Fruit fly (Drosophila melanogaster): Measurements from ENCODE around the gene CG4301.

The CG4301 gene

DNA sequence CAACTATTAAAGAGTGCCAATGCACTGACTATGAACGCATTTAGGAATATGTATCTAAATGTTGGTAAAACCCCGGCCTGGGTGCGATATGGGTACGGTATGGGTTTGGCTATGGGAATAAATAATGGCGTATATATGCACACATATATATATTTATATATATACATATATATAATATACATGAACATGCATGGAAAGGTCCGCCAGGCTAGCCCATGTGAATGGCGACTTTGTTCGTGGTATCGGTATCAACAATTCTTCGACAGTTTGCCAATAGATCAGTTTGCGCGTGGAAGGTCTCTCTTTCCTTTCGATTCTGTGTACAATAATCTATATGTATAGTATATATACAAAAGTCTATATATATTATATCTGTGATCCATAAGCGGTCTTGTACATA lies at the start of gene CG4301:
Gene CG4301, plus strand, starts transcription at position 301 of the 400 bp plus-strand sequence.
- no peak for TF ChIP-seq noc (tag; optimal IDR thresholded peaks at IDR 0.05)

DNA sequence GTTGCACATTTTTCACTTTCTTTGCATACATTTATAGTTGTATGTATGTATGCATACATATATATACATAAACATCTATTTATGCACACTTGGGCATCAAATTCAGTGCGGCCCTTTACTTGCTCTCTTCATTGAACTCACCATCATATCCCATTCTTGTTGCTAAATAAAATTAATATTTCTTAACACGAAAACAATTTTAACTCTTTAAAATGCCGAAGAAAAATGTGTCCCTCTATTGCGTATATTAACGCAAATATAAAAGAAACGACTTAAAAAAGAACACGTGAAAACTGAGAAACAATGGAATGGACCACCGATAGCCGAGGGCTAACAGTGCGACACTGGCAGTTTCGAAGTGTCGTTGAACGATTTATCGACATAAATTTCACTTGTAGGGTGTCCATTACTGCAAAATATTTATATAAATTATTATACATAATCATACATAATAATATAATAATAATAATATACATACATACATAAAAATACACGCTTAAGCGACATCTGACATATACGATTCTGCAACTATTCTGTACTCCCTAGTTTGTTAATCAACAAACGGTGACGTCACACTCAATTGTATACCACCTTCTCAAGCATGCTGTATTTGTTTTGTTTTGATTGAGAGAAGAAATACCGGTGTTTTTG lies 46.5 kb upstream of the CG4301 start, which contains the start of the genes U2af50 and PIG-Q:
Gene U2af50, minus strand, starts transcription at position 370 of the 651 bp plus-strand sequence.
Gene PIG-Q, plus strand, starts transcription at position 474 of the 651 bp plus-strand sequence.
- no peak for TF ChIP-seq noc (tag; optimal IDR thresholded peaks at IDR 0.05)

DNA sequence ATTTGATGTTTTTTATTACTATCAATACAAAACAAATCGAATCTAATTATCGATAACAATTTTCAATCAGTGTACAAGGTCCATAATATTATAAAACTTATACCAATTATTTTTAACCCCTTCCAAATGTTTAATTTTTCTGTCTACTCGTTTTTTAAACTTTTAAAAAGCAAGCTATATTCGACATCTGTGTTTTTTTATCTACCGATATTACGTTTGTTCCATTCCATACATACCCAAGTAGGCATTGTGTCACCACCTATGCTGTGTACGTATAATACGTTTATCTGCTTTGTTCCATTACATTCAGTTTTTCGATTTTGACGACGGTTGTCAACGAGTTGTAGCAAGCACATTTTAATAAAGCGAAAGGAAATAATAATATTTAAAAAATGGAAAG lies 44.0 kb upstream of the CG4301 start, which contains the start of gene nonA:
Gene nonA, plus strand, starts transcription at position 264 of the 400 bp plus-strand sequence.
- TF ChIP-seq noc (tag; optimal IDR thresholded peaks at IDR 0.05): no peak

DNA sequence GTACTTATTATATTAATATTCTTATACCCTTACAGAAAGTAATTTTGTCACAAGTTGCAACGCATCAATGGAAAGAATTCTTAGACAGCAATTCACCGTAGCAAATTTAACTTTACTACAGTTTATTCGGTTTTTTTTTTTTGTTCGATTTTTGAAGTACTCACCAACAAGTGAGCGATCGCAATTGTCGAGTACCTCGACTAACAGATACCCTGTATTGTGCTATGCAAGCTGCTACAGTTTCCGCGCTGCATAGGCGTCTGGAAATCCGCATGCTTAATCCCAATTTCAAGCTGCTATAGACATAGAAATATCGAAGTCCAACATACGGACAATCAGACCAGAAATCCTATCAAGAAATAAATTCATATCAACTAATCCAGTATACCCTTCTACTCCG lies 36.7 kb upstream of the CG4301 start:
- TF ChIP-seq noc (tag; optimal IDR thresholded peaks at IDR 0.05): no peak

DNA sequence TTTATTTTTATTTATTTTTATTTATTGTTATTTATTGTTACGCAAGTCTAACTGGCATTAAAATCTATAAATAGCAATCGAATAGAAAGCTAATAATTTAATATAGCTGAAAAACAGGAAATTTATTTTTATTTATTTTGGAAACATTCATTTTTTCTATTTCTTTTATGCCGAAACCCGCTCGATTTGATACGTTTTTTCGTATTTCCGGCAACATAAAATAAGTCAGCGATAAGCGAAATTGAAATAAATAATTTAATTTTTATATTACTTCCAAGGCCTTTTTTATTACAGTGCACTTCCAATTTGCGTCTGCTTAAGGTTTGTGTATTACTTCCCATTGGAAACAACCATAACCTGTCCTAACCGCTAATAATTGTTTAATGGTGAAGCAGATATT lies 33.4 kb upstream of the CG4301 start:
- TF ChIP-seq noc (tag; optimal IDR thresholded peaks at IDR 0.05): no peak

DNA sequence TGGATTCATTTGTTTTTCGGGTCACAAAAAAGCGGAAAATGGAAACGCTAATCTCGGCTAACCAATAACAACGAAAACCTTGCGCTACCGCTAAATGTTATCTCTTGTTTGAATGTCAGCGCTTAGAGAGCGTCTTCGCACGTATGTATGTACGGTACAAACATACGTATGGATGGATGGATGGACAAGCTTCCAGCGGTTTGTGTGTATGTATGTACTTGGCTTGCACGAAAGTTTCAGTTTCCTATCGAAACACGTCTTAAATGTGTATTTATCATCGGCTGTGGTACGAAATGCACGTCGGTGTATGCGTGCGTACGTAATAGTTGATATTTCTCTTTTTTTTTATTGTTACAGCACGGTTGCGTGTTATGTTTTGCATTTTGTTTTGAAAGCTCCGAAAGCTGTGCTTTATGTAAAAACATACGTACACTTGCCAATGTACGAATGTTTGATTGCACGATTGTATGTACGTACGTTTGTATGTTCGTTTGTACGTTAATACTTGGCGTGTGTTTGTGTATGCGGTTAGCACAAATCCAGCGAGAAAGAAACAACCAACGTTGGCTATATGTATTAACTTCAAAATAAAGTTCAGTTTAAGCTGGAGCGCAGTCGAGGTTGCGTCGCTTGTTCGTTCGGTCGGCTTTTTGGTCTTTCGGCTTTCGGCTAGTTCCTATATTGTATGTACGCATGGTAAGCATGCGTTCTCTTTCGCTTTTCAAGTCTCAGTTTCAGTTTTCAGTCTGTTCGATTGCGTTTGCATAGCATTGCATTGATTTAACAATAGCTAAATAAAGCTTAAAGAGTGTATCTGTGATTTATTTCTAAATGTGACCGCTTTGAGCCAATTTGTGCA lies 32.6 kb upstream of the CG4301 start, which contains the start of gene Fur2:
Gene Fur2, plus strand, starts transcription at position 595 of the 859 bp plus-strand sequence.
- TF ChIP-seq noc (tag; optimal IDR thresholded peaks at IDR 0.05): no peak

DNA sequence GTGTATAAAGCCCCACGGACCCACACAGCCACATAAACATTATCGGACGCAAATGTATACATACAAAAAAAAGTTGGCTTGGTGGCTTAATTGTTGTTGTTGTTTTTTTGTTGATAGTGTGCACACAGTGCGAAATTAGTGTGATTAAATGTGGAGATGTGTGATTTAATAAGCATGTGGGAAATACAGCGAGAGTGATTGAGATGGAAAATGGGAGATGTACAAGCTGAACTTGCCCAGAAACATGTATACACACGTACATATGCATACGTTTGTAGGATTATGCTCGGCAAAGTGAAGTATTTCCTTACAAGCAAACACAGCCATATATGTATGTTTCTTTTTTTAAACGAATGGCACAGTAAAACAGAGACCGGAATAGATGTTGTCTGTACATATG lies 31.8 kb upstream of the CG4301 start:
- TF ChIP-seq noc (tag; optimal IDR thresholded peaks at IDR 0.05): no peak

DNA sequence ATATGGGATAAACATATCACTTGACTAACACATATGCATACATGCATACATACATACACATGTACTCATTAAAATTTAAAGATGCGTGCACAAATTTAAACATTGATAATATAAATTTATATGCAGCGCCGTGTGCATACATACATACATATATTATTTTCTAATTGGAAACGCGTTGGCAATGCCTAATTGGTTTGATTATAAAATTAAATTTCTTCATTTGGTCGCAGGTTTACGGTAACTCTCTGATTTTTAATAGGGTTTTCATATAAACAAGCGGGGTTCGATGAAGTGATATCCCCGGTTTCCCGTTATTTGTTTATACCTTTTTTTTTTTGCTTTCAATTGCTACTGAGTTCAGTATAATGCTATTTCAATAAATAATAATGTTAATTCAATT lies 31.2 kb upstream of the CG4301 start:
- TF ChIP-seq noc (tag; optimal IDR thresholded peaks at IDR 0.05): no peak

DNA sequence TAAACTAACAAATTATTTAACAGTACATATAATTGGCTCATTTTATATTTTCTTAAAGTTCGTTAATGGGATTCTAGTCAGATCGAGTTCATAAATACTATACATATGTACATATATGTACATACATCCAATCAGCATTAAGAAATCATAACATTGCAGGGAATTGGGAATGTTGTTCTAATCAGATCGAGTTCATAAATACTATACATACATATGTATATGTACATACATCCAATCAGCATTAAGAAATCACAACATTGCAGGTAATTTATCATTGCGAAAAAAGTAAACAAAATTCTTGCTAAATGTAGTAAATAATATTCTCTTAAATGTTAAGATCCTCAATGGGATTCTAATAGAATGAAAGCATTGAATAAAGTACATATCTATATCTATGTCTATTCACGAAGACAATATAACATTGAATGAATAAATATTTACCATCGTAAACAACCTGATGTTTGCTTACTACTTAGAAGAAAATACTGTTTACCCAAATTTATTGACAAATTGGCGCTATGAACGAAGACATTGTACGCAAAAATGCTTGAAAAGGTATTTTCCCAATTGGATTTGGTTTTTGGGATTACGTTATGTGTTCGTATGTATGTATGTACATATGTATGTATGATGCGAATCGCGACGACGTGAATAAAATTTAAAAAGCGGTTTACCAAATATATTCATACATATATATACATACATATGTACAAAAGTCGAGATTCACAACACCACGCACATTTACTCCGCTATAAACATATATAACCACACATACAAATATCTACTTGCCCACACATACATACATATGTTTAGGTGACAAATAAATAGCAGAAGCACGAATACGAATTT lies 21.4 kb upstream of the CG4301 start:
- TF ChIP-seq noc (tag; optimal IDR thresholded peaks at IDR 0.05): peak; percentile 90

DNA sequence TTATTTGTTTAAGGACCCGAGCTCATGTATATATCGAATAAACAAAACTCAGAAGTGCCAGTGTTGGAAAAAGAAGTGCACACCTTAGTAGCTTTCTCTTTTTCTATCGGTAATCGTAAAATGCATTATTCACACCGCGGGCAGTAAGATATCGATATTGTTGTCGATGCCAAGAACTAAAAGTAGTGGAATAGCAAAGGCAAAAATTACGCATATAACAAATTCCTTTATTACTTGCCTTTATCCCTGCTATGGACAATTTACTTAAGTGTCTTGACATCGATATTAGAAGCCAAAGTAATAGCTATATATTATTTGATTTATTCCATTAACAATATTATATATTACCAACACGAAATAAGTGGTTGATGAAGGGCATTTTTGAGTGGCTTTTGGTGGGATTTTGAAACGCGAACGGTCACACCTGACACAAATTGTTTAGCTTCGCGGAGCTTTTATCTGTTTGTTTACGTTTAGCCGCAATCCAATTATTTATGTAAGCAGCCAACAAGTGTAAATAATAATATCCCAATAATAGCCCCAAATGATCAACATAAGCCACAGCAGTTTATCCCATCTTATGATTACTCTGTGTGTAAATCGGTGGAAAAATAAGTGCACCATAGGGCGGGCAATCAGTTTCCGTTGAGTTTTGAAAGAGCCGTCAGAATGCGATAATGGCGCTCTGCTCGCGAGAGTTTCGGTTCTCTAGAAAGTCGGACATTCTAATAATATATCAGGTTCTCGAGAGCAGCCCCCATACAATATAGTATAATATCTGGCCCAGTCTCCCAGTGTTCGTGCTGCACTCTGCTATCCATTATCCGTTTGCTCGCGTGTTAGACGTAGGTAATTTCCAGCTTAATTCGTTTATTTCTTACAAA lies 20.2 kb upstream of the CG4301 start, which contains the start of the genes CG9992 and CG4239:
Gene CG9992, minus strand, starts transcription at position 66 of the 884 bp plus-strand sequence.
Gene CG4239, plus strand, starts transcription at position 436 of the 884 bp plus-strand sequence.
- no peak for TF ChIP-seq noc (tag; optimal IDR thresholded peaks at IDR 0.05)

DNA sequence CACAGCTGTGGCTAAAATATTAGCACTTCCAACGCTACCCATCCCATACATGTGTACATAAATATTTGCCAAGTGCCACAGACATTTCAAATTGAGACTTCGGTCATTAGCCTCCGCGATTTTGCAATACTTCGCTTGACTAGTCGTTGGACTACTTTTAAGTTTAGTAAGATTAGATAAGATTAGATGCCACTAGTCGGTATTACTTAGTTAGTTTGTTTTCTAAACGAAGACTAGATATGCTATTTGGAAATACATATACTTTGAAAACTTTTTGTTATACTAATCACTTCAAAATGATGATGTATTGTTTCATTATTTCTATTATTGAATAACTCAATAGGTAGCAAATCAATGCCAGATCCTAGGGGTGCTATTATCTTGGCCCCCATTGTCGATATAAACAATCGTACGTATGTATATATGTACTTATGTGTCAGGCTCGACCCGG lies 19.3 kb upstream of the CG4301 start:
- TF ChIP-seq noc (tag; optimal IDR thresholded peaks at IDR 0.05): peak; percentile 83

DNA sequence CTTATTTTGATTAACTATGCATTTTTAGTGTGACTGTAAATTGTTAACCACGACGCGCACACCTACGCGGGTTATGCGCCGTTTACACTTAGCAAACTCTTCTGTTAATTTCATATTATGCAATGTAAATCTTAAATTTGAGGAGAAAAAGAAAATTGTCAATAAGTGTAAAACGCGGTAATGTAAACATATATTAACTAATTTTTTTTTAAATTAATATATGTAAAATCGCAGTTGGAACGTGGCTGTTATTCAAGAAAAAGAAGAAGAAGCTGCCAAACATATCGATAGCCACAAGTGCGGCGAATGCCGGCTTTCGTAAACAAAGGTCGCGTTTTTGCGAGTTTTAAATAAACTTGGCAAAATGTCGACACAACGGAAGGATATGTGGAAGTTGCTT lies 13.9 kb upstream of the CG4301 start, which contains the start of the genes TH1 and mei-41:
Gene TH1, minus strand, starts transcription at position 42 of the 400 bp plus-strand sequence.
Gene mei-41, plus strand, starts transcription at position 302 of the 400 bp plus-strand sequence.
- TF ChIP-seq noc (tag; optimal IDR thresholded peaks at IDR 0.05): no peak

DNA sequence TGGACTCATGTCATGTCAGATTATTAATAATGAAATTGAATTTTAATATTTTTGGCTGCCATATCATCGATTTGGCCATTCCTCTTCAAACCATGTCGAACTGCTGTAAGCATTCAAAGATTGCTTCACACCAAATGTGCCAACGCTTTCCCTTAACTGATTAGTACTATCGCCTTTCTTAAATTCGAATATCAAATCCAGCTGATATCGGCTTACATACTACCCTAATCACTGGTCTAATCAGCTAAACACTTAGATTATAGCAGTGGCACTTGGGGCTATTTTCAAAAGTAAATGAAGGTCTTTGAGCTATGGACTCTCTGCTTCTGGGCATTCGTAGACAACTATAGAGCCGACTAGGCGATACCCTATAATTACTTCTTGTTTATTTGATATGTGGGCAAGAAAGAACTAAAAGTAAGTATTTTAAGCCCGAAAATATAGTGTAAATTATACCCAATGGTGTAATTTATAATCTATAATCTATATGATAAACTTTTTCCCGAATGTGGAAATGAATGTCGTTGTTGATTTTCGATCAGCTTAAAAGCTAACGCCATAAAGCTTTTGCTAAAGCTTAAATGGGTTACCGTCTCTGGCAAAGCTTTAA lies 1.4 kb upstream of the CG4301 start:
- peak; percentile 86 for TF ChIP-seq noc (tag; optimal IDR thresholded peaks at IDR 0.05)

DNA sequence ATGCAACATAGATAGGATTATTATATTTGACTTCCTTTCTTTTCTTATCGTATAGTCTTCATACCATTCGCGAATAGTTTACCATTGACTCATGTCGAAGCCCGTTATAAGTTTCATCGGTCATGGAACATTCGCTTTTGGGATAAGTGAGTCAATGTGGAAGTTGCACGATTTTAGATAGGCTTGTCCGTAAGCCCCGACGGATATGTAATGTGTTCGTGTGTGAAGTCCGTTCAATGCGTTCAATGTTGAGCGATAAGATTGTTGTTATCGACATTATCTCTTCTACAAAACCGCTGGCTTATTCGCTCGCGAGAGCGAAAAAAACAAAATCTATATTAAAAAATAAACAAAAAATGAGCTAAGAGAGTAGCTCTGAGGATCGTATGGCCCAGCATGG lies 506 bp upstream of the CG4301 start, which contains the start of gene CG9981:
Gene CG9981, minus strand, starts transcription at position 320 of the 400 bp plus-strand sequence.
- TF ChIP-seq noc (tag; optimal IDR thresholded peaks at IDR 0.05): no peak

Data from whole organism, larva.